Fruit fly (Drosophila melanogaster): ENCODE results near the gene CG12268.

The CG12268 gene

DNA sequence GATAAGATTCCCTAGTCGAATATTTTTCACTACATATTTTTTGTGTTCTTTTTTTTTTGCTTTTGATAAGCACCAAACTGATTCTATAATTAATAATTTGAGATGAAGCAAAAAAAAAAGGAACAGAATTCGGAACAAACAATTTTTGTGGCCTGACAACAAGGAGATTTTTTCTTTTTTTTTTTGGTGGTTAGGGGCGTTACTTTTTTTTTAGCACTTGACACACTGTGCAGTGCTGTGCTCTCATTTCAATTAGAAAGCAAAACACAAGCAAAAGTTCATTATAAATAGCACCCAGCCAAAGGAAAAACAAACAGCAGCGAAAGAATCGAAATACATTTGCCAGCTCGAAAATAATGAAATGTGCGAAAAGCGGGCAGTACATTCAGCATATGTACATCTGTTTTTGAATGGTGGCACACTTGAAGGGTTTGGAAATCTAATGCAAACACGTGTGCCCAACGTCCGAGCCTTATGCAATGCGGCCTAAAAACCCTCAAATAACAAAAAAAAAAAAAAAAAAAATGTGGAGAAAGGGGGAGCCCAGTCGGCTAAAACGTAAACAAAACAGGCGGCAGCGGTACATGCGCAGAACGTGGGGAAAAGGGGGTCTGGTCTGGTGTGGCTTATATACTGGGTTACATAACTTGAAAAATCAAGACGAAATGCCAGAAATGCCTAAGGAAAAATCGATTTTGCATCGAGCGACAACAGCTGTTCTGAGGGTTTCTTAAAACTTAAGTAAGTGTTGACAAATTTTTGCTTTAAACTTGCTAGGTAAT, 6.4 kb downstream of the CG12268 start (continued):
- no peak for TF ChIP-seq CG9876 (GFP tag; optimal IDR thresholded peaks at IDR 0.05)
- peak; percentile 4 for TF ChIP-seq CG8944 (GFP tag; optimal IDR thresholded peaks at IDR 0.05)
- peak; percentile 59 for TF ChIP-seq slbo (GFP tag; IDR thresholded peaks at IDR 0.05)
- no peak for TF ChIP-seq mirr (GFP tag; optimal IDR thresholded peaks at IDR 0.05)
- peak; percentile 20 for TF ChIP-seq nmo (GFP tag; optimal IDR thresholded peaks at IDR 0.05)
- TF ChIP-seq bcd (GFP tag; optimal IDR thresholded peaks at IDR 0.05): peak; percentile 9
- no peak for TF ChIP-seq repo (GFP tag; optimal IDR thresholded peaks at IDR 0.05)
- peak; percentile 32 for TF ChIP-seq gro (GFP tag; optimal IDR thresholded peaks at IDR 0.05)
- TF ChIP-seq CG14014 (GFP tag; IDR thresholded peaks at IDR 0.05): no peak
- TF ChIP-seq dan (GFP tag; IDR thresholded peaks at IDR 0.05): no peak
- TF ChIP-seq CG8388 (GFP tag; optimal IDR thresholded peaks at IDR 0.05): peak; percentile 24
- TF ChIP-seq CG4820 (GFP tag; optimal IDR thresholded peaks at IDR 0.05): peak; percentile 22
- TF ChIP-seq Sry-δ (GFP tag; optimal IDR thresholded peaks at IDR 0.05): peak; percentile 4
- no peak for TF ChIP-seq Dref (GFP tag; IDR thresholded peaks at IDR 0.05)
- 0 out of 2 replicates have a peak, but pooled peaks have one; percentile 7 for TF ChIP-seq CG13287 (GFP tag; IDR thresholded peaks at IDR 0.05; ENCODE audit: partially characterized antibody)
- TF ChIP-seq CG4404 (GFP tag; IDR thresholded peaks at IDR 0.05): 0 out of 2 replicates have a peak, but pooled peaks have one; percentile 18
- peak; percentile 49; the same call in 2 of the 4 replicates for TF ChIP-seq Gug (GFP tag; IDR thresholded peaks at IDR 0.05)
- TF ChIP-seq CG17568 (GFP tag; optimal IDR thresholded peaks at IDR 0.05): no peak
- TF ChIP-seq lov (optimal IDR thresholded peaks at IDR 0.05): no peak
- 0 out of 3 replicates have a peak, but pooled peaks have one; percentile 27 for TF ChIP-seq lov (GFP tag; IDR thresholded peaks at IDR 0.05)
- TF ChIP-seq slp2 (GFP tag; optimal IDR thresholded peaks at IDR 0.05): peak; percentile 5
- 0 out of 2 replicates have a peak, but pooled peaks have one; percentile 23 for TF ChIP-seq CG31441 (GFP tag; IDR thresholded peaks at IDR 0.05)
- 0 out of 3 replicates have a peak, but pooled peaks have one; percentile 53 for TF ChIP-seq otp (GFP tag; IDR thresholded peaks at IDR 0.05)
- no peak for TF ChIP-seq jumu (GFP tag; optimal IDR thresholded peaks at IDR 0.05)
- TF ChIP-seq CG18599 (GFP tag; optimal IDR thresholded peaks at IDR 0.05): peak; percentile 65
- TF ChIP-seq unpg (GFP tag; optimal IDR thresholded peaks at IDR 0.05): peak; percentile 39
- TF ChIP-seq CG13624 (GFP tag; optimal IDR thresholded peaks at IDR 0.05): peak; percentile 11
- peak; percentile 9 for TF ChIP-seq CG12155 (GFP tag; optimal IDR thresholded peaks at IDR 0.05)
- peak; percentile 54; the same call in 1 of the 2 replicates for TF ChIP-seq rib (GFP tag; IDR thresholded peaks at IDR 0.05)
- TF ChIP-seq onecut (GFP tag; IDR thresholded peaks at IDR 0.05): peak; percentile 90
- TF ChIP-seq CoRest (tag; optimal IDR thresholded peaks at IDR 0.05): peak; percentile 31
- TF ChIP-seq CG2120 (GFP tag; optimal IDR thresholded peaks at IDR 0.05): peak; percentile 68
- TF ChIP-seq gem (tag; optimal IDR thresholded peaks at IDR 0.05): peak; percentile 63
- no peak for TF ChIP-seq B-H1 (GFP tag; IDR thresholded peaks at IDR 0.05)
- 0 out of 2 replicates have a peak, but pooled peaks have one; percentile 11 for TF ChIP-seq Atf6 (GFP tag; IDR thresholded peaks at IDR 0.05)
- TF ChIP-seq pnt (GFP tag; optimal IDR thresholded peaks at IDR 0.05): peak; percentile 16
- TF ChIP-seq CG5953 (GFP tag; IDR thresholded peaks at IDR 0.05): peak; percentile 36; the same call in 1 of the 2 replicates
- TF ChIP-seq CG18476 (GFP tag; optimal IDR thresholded peaks at IDR 0.05): peak; percentile 3
- TF ChIP-seq esg (GFP tag; conservative IDR thresholded peaks at IDR 0.05): peak; percentile 38
- no peak for TF ChIP-seq NC2α (GFP tag; optimal IDR thresholded peaks at IDR 0.05)
- no peak for TF ChIP-seq CG31224 (GFP tag; IDR thresholded peaks at IDR 0.05)
- TF ChIP-seq mam (GFP tag; optimal IDR thresholded peaks at IDR 0.05): peak; percentile 48
- peak; percentile 46 for TF ChIP-seq CG3281 (GFP tag; optimal IDR thresholded peaks at IDR 0.05)
- TF ChIP-seq luna (GFP tag; optimal IDR thresholded peaks at IDR 0.05): no peak
- TF ChIP-seq kni (GFP tag; optimal IDR thresholded peaks at IDR 0.05): no peak
- TF ChIP-seq tio (GFP tag; optimal IDR thresholded peaks at IDR 0.05): no peak
- no peak for TF ChIP-seq prd (optimal IDR thresholded peaks at IDR 0.05)
- peak; percentile 75 for TF ChIP-seq prd (GFP tag; IDR thresholded peaks at IDR 0.05)
- no peak for TF ChIP-seq CG3995 (GFP tag; optimal IDR thresholded peaks at IDR 0.05)
- 0 out of 2 replicates have a peak, but pooled peaks have one; percentile 49 for TF ChIP-seq ara (GFP tag; IDR thresholded peaks at IDR 0.05)

Measured in whole organism, embryonic.